Worm (Caenorhabditis elegans) whole organism, L2 larva: ENCODE measurements around the gene cnc-7.

Experiments
- fos-1 ChIP-seq: fragments of 150-350 bp; optimal IDR thresholded peaks from 2 replicates; lab custom pipeline; 2014; ENCODE audit warnings: missing biosample characterization, missing genetic modification characterization
- mdl-1 ChIP-seq, 2 experiments: fragments of 150-350 bp in 1 of 2; sonication (generic microtip) in 1 of 2; optimal IDR thresholded peaks; 2 replicates each; lab custom pipeline; 2017; ENCODE audit warnings: missing biosample characterization in 2 of 2, missing genetic modification characterization in 2 of 2
- nhr-237 ChIP-seq: fragments of 150-350 bp; optimal IDR thresholded peaks from 2 replicates; lab custom pipeline; 2014; ENCODE audit warnings: missing biosample characterization, missing genetic modification characterization

ce11 chrV:20416790-20417189, 22.9 kb downstream of the cnc-7 start:
- TF ChIP-seq fos-1 (tag; lab: Kevin White, UChicago) (peak; percentile 19), mdl-1 (tag; optimal IDR thresholded peaks at IDR 0.05; lab: Kevin White, UChicago) (no peak), nhr-237 (tag; lab: Kevin White, UChicago) (no peak)
